Fruit fly (Drosophila melanogaster) whole organism, embryonic: ENCODE measurements around the gene Usp1.

Experiments
- Awh ChIP-seq: fragments of 200-800 bp; sonication (Bioruptor generic); IDR thresholded peaks from 2 replicates; pipeline ENCODE4, ENCODE4 v1.3.6; 2022; ENCODE audit warnings: missing biosample characterization, missing genetic modification characterization
- Bteb2 ChIP-seq: fragments of 200-800 bp; sonication (Bioruptor generic); optimal IDR thresholded peaks from 2 replicates; lab custom pipeline; 2016; ENCODE audit warnings: missing biosample characterization, missing genetic modification characterization
- CG13424 ChIP-seq: fragments of 200-800 bp; sonication (Bioruptor generic); optimal IDR thresholded peaks from 2 replicates; lab custom pipeline; 2019; ENCODE audit warnings: missing biosample characterization, mild to moderate bottlenecking, missing genetic modification characterization, moderate library complexity
- CG16813 ChIP-seq: fragments of 200-800 bp; sonication (Bioruptor generic); IDR thresholded peaks from 3 replicates; pipeline ENCODE4 v1.3.6; 2022; ENCODE audit warnings: missing biosample characterization, missing genetic modification characterization; ENCODE audit not compliant: partially characterized antibody
- CG6175 ChIP-seq: fragments of 200-800 bp; sonication (Bioruptor generic); IDR thresholded peaks from 3 replicates; pipeline ENCODE4 v1.3.6; 2022; ENCODE audit warnings: missing biosample characterization, missing genetic modification characterization
- CG9797 ChIP-seq: fragments of 200-800 bp; sonication (Bioruptor generic); optimal IDR thresholded peaks from 3 replicates; lab custom pipeline; 2018; ENCODE audit warnings: missing biosample characterization, mild to moderate bottlenecking, missing genetic modification characterization
- Camta ChIP-seq: fragments of 200-800 bp; sonication (Bioruptor generic); optimal IDR thresholded peaks from 2 replicates; lab custom pipeline; 2016; ENCODE audit warnings: missing biosample characterization, missing genetic modification characterization
- Dref ChIP-seq: fragments of 200-800 bp; sonication (Bioruptor generic); IDR thresholded peaks from 2 replicates; pipeline ENCODE4 v1.3.6; 2022; ENCODE audit warnings: missing biosample characterization, missing genetic modification characterization
- ken ChIP-seq: fragments of 200-800 bp; sonication (Bioruptor generic); IDR thresholded peaks from 3 replicates; pipeline ENCODE4 v1.3.6; 2022; ENCODE audit warnings: missing biosample characterization, missing genetic modification characterization
- lbe ChIP-seq: fragments of 200-800 bp; sonication (Bioruptor generic); optimal IDR thresholded peaks from 2 replicates; lab custom pipeline; 2016; ENCODE audit warnings: missing biosample characterization, mild to moderate bottlenecking, missing genetic modification characterization
- lola ChIP-seq, 3 experiments: fragments of >200 bp in 2 of 3; fragments of 200-800 bp in 1 of 3; sonication (Bioruptor generic) in 1 of 3; optimal IDR thresholded peaks; 2 replicates each; lab custom pipeline; 2017 to 2019; ENCODE audit warnings: missing biosample characterization in 3 of 3, missing genetic modification characterization in 3 of 3, mild to moderate bottlenecking in 1 of 3, moderate library complexity in 1 of 3
- peb ChIP-seq: fragments of 200-800 bp; sonication (Bioruptor generic); IDR thresholded peaks from 2 replicates; pipeline ENCODE4 v1.3.6; 2022; ENCODE audit warnings: missing biosample characterization, missing genetic modification characterization
- pita ChIP-seq: fragments of 200-800 bp; sonication (Bioruptor generic); optimal IDR thresholded peaks from 2 replicates; lab custom pipeline; 2017; ENCODE audit warnings: missing biosample characterization, mild to moderate bottlenecking, missing genetic modification characterization

- TF ChIP-seq ken (GFP tag; lab: Robert Waterston, UW) (no peak), lola (GFP tag; optimal IDR thresholded peaks at IDR 0.05; lab: Kevin White, UChicago) (no peak), Bteb2 (GFP tag; lab: Kevin White, UChicago) (no peak), lbe (GFP tag; lab: Kevin White, UChicago) (peak; percentile 71), CG13424 (tag; lab: Kevin White, UChicago) (no peak), CG16813 (GFP tag; lab: Robert Waterston, UW) (no peak), Dref (GFP tag; lab: Robert Waterston, UW) (no peak), pita (GFP tag; lab: Kevin White, UChicago) (no peak), CG6175 (GFP tag; lab: Robert Waterston, UW) (no peak), Awh (GFP tag; lab: Robert Waterston, UW) (no peak), peb (no peak), Camta (GFP tag; lab: Kevin White, UChicago) (no peak), CG9797 (GFP tag; lab: Kevin White, UChicago) (no peak)
Measured at dm6 chr3R:29254383-29254782, 25.4 kb downstream of the Usp1 start.
